Worm (Caenorhabditis elegans): ENCODE data around the gene idpp-6.

DNA sequence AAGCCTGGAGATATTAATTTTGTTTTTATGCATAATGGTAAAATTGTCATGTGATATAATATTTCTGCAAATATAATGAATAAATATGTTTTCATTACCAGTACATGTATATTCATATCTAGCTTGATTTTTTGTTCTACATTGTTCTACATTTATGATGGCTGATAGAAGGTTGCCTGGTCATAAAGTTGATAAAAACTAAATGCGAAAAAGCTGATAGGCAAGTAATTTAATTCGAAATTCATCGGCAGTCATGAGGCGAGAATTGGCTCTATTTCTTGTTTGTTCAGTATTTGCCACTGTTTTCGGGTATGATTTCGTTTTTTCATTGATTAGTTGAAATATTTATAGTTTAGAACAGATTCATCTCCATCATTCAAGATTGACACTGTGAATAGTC is 1.2 kb downstream of the idpp-6 start, which contains the start of gene bgal-2:
- TF ChIP-seq nhr-129 (tag; optimal IDR thresholded peaks at IDR 0.05): no peak
- no peak for TF ChIP-seq nhr-23 (tag; optimal IDR thresholded peaks at IDR 0.05)
- no peak for TF ChIP-seq blmp-1 (tag; optimal IDR thresholded peaks at IDR 0.05; ENCODE audit: insufficient read depth)
- no peak for TF ChIP-seq lsy-2 (tag; optimal IDR thresholded peaks at IDR 0.05)
- TF ChIP-seq nhr-77 (tag; optimal IDR thresholded peaks at IDR 0.05): no peak
- TF ChIP-seq nhr-237 (tag; optimal IDR thresholded peaks at IDR 0.05): no peak
- TF ChIP-seq ceh-82 (tag; optimal IDR thresholded peaks at IDR 0.05): no peak
- TF ChIP-seq mab-5 (tag; optimal IDR thresholded peaks at IDR 0.05): no peak
